Fruit fly (Drosophila melanogaster) whole organism, embryonic: ENCODE data around the gene Taf8.

Experiments
- Ada2b ChIP-seq: fragments of 200-800 bp; sonication (Bioruptor generic); IDR thresholded peaks from 2 replicates; pipeline ENCODE4 v1.3.6; 2022; ENCODE audit warnings: missing biosample characterization, missing genetic modification characterization
- CG11247 ChIP-seq: fragments of 200-800 bp; sonication (Bioruptor generic); IDR thresholded peaks from 2 replicates; pipeline ENCODE4 v1.3.6; 2022; ENCODE audit warnings: missing biosample characterization, missing genetic modification characterization
- CG11723 ChIP-seq: fragments of 200-800 bp; sonication (Bioruptor generic); optimal IDR thresholded peaks from 2 replicates; lab custom pipeline; 2017; ENCODE audit warnings: missing biosample characterization, mild to moderate bottlenecking, missing genetic modification characterization
- CG13775 ChIP-seq: fragments of 200-800 bp; sonication (Bioruptor generic); optimal IDR thresholded peaks from 3 replicates; lab custom pipeline; 2017; ENCODE audit warnings: missing biosample characterization, mild to moderate bottlenecking, missing genetic modification characterization
- CG14050 ChIP-seq: fragments of 200-800 bp; sonication (Bioruptor generic); IDR thresholded peaks from 3 replicates; pipeline ENCODE4 v1.3.6; 2022; ENCODE audit warnings: missing biosample characterization, missing genetic modification characterization
- CG14441 ChIP-seq: fragments of 200-800 bp; sonication (Bioruptor generic); IDR thresholded peaks from 2 replicates; pipeline ENCODE4 v1.3.6; 2022; ENCODE audit warnings: missing biosample characterization, missing genetic modification characterization
- CG14965 ChIP-seq: fragments of 200-800 bp; sonication (Bioruptor generic); optimal IDR thresholded peaks from 2 replicates; lab custom pipeline; 2016; ENCODE audit warnings: missing biosample characterization, missing genetic modification characterization, borderline replicate concordance
- CG15269 ChIP-seq: fragments of 200-800 bp; sonication (Bioruptor generic); optimal IDR thresholded peaks from 2 replicates; lab custom pipeline; 2018; ENCODE audit warnings: missing biosample characterization, mild to moderate bottlenecking, missing genetic modification characterization, moderate library complexity
- CG1603 ChIP-seq: fragments of 200-800 bp; sonication (Bioruptor generic); optimal IDR thresholded peaks from 2 replicates; lab custom pipeline; 2019; ENCODE audit warnings: missing biosample characterization, mild to moderate bottlenecking, missing genetic modification characterization, moderate library complexity
- CG1647 ChIP-seq: fragments of 200-800 bp; sonication (Bioruptor generic); optimal IDR thresholded peaks from 3 replicates; lab custom pipeline; 2016; ENCODE audit warnings: missing biosample characterization, missing genetic modification characterization
- CG16813 ChIP-seq: fragments of 200-800 bp; sonication (Bioruptor generic); IDR thresholded peaks from 3 replicates; pipeline ENCODE4 v1.3.6; 2022; ENCODE audit warnings: missing biosample characterization, missing genetic modification characterization; ENCODE audit not compliant: partially characterized antibody
- CG17328 ChIP-seq: fragments of 200-800 bp; sonication (Bioruptor generic); IDR thresholded peaks from 2 replicates; pipeline ENCODE4 v1.3.6; 2022; ENCODE audit warnings: missing biosample characterization, missing genetic modification characterization
- CG17359 ChIP-seq: fragments of 200-800 bp; sonication (Bioruptor generic); optimal IDR thresholded peaks from 3 replicates; lab custom pipeline; 2018; ENCODE audit warnings: missing biosample characterization, mild to moderate bottlenecking, missing genetic modification characterization, moderate library complexity
- CG18262 ChIP-seq: fragments of 200-800 bp; optimal IDR thresholded peaks from 3 replicates; lab custom pipeline; 2019; ENCODE audit warnings: missing biosample characterization, mild to moderate bottlenecking, missing genetic modification characterization, moderate library complexity
- CG3726 ChIP-seq: fragments of 200-800 bp; sonication (Bioruptor generic); IDR thresholded peaks from 3 replicates; pipeline ENCODE4, ENCODE4 v1.3.6; 2022; ENCODE audit warnings: missing biosample characterization, missing genetic modification characterization
- CG3847 ChIP-seq: fragments of 200-800 bp; sonication (Bioruptor generic); IDR thresholded peaks from 2 replicates; pipeline ENCODE4 v1.3.6; 2022; ENCODE audit warnings: missing biosample characterization, missing genetic modification characterization
- CG4282 ChIP-seq: fragments of 200-800 bp; sonication (Bioruptor generic); optimal IDR thresholded peaks from 2 replicates; lab custom pipeline; 2016; ENCODE audit warnings: missing biosample characterization, missing genetic modification characterization
- CG6175 ChIP-seq: fragments of 200-800 bp; sonication (Bioruptor generic); IDR thresholded peaks from 3 replicates; pipeline ENCODE4 v1.3.6; 2022; ENCODE audit warnings: missing biosample characterization, missing genetic modification characterization
- CG6791 ChIP-seq: fragments of 200-800 bp; sonication (Bioruptor generic); IDR thresholded peaks from 3 replicates; pipeline ENCODE4 v1.3.6; 2022; ENCODE audit warnings: missing biosample characterization, missing genetic modification characterization; ENCODE audit not compliant: partially characterized antibody
- CG7271 ChIP-seq: fragments of 200-800 bp; sonication (Bioruptor generic); optimal IDR thresholded peaks from 2 replicates; lab custom pipeline; 2018; ENCODE audit warnings: missing biosample characterization, mild to moderate bottlenecking, missing genetic modification characterization, moderate library complexity
- CG7357 ChIP-seq: fragments of 200-800 bp; sonication (Bioruptor generic); IDR thresholded peaks from 3 replicates; pipeline ENCODE4 v1.3.6; 2022; ENCODE audit warnings: missing biosample characterization, missing genetic modification characterization
- CG7786 ChIP-seq: fragments of 200-800 bp; sonication (Bioruptor generic); optimal IDR thresholded peaks from 2 replicates; lab custom pipeline; 2016; ENCODE audit warnings: missing biosample characterization, missing genetic modification characterization
- CG9215 ChIP-seq: fragments of 200-800 bp; sonication (Bioruptor generic); IDR thresholded peaks from 2 replicates; pipeline ENCODE4 v1.3.6; 2022; ENCODE audit warnings: missing biosample characterization, missing genetic modification characterization
- Chrac-16 ChIP-seq: fragments of 200-800 bp; sonication (Bioruptor generic); optimal IDR thresholded peaks from 3 replicates; lab custom pipeline; 2016; ENCODE audit warnings: missing biosample characterization, missing genetic modification characterization
- H15 ChIP-seq: fragments of 200-800 bp; sonication (Bioruptor generic); IDR thresholded peaks from 3 replicates; pipeline ENCODE4 v1.3.6; 2022; ENCODE audit warnings: missing biosample characterization, missing genetic modification characterization
- HmgD ChIP-seq: fragments of 200-800 bp; sonication (Bioruptor generic); optimal IDR thresholded peaks from 3 replicates; lab custom pipeline; 2016; ENCODE audit warnings: missing biosample characterization, missing genetic modification characterization
- Lpt ChIP-seq: fragments of >200 bp; optimal IDR thresholded peaks from 2 replicates; lab custom pipeline; 2018; ENCODE audit warnings: missing biosample characterization, missing genetic modification characterization
- Med ChIP-seq: fragments of 200-800 bp; sonication (Bioruptor generic); peaks from one replicate; lab custom pipeline; 2016; ENCODE audit warnings: missing biosample characterization, missing genetic modification characterization, mild to moderate bottlenecking, inconsistent platforms, moderate library complexity
- Oli ChIP-seq: fragments of 200-800 bp; sonication (Bioruptor generic); optimal IDR thresholded peaks from 2 replicates; lab custom pipeline; 2018; ENCODE audit warnings: missing biosample characterization, mild to moderate bottlenecking, missing genetic modification characterization, moderate library complexity
- Ptx1 ChIP-seq: fragments of 200-800 bp; sonication (Bioruptor generic); IDR thresholded peaks from 2 replicates; pipeline ENCODE4 v1.3.6; 2022; ENCODE audit warnings: missing biosample characterization, missing genetic modification characterization
- Rx ChIP-seq: fragments of 200-800 bp; sonication (Bioruptor generic); IDR thresholded peaks from 2 replicates; pipeline ENCODE4 v1.3.6; 2022; ENCODE audit warnings: missing biosample characterization, missing genetic modification characterization
- Taf1 ChIP-seq: fragments of 200-800 bp; sonication (Bioruptor generic); IDR thresholded peaks from 2 replicates; pipeline ENCODE4 v1.3.6; 2022; ENCODE audit warnings: missing biosample characterization, missing genetic modification characterization
- Xbp1 ChIP-seq: fragments of 200-800 bp; sonication (Bioruptor generic); optimal IDR thresholded peaks from 3 replicates; lab custom pipeline; 2016; ENCODE audit warnings: missing biosample characterization, mild to moderate bottlenecking, missing genetic modification characterization
- ac ChIP-seq: fragments of 200-800 bp; sonication (Bioruptor generic); optimal IDR thresholded peaks from 3 replicates; lab custom pipeline; 2017; ENCODE audit warnings: missing biosample characterization, mild to moderate bottlenecking, missing genetic modification characterization
- bab2 ChIP-seq: fragments of 200-800 bp; sonication (Bioruptor generic); optimal IDR thresholded peaks from 2 replicates; lab custom pipeline; 2016; ENCODE audit warnings: missing biosample characterization, missing genetic modification characterization
- bowl ChIP-seq: fragments of 200-800 bp; sonication (Bioruptor generic); IDR thresholded peaks from 2 replicates; pipeline ENCODE4 v1.3.6; 2022; ENCODE audit warnings: missing biosample characterization, missing genetic modification characterization
- cas ChIP-seq: fragments of 200-800 bp; sonication (Bioruptor generic); IDR thresholded peaks from 2 replicates; pipeline ENCODE4 v1.3.6; 2022; ENCODE audit warnings: missing biosample characterization, missing genetic modification characterization
- dysf ChIP-seq: fragments of 200-800 bp; sonication (Bioruptor generic); IDR thresholded peaks from 3 replicates; pipeline ENCODE4 v1.3.6; 2022; ENCODE audit warnings: missing biosample characterization, missing genetic modification characterization
- esg ChIP-seq: fragments of 200-800 bp; sonication (Bioruptor generic); conservative IDR thresholded peaks from 2 replicates; pipeline ENCODE4 v1.3.6; 2022; ENCODE audit warnings: missing biosample characterization, missing genetic modification characterization
- eyg ChIP-seq: fragments of 200-800 bp; sonication (Bioruptor generic); optimal IDR thresholded peaks from 3 replicates; lab custom pipeline; 2016; ENCODE audit warnings: missing biosample characterization, missing genetic modification characterization
- gem ChIP-seq: fragments of 200-800 bp; sonication (Bioruptor generic); optimal IDR thresholded peaks from 2 replicates; lab custom pipeline; 2019; ENCODE audit warnings: missing biosample characterization, mild to moderate bottlenecking, missing genetic modification characterization, moderate library complexity
- gsb-n ChIP-seq: fragments of 200-800 bp; sonication (Bioruptor generic); optimal IDR thresholded peaks from 3 replicates; lab custom pipeline; 2018; ENCODE audit warnings: missing biosample characterization, mild to moderate bottlenecking, missing genetic modification characterization
- hkb ChIP-seq, 2 experiments: fragments of 200-800 bp in 1 of 2; fragments of >200 bp in 1 of 2; sonication (Bioruptor generic) in 1 of 2; IDR thresholded peaks in 1 of 2; optimal IDR thresholded peaks in 1 of 2; 2 replicates each; pipeline versions ENCODE4 v1.3.6 to Lab custom; 2017 to 2022; ENCODE audit warnings: missing biosample characterization in 1 of 2, missing genetic modification characterization in 1 of 2
- hth ChIP-seq: fragments of >200 bp; optimal IDR thresholded peaks from 2 replicates; lab custom pipeline; 2017; ENCODE audit warnings: inconsistent platforms
- nerfin-2 ChIP-seq: fragments of 200-800 bp; sonication (Bioruptor generic); IDR thresholded peaks from 2 replicates; pipeline ENCODE4 v1.3.6; 2022; ENCODE audit warnings: missing biosample characterization, missing genetic modification characterization; ENCODE audit not compliant: partially characterized antibody
- pan ChIP-seq, 4 experiments: fragments of >200 bp in 3 of 4; fragments of 200-800 bp in 1 of 4; sonication (Bioruptor generic) in 1 of 4; optimal IDR thresholded peaks in 3 of 4; IDR thresholded peaks in 1 of 4; 2 replicates each; pipeline versions ENCODE4 v1.3.6 to Lab custom; 2017 to 2022; ENCODE audit warnings: missing biosample characterization in 2 of 4, missing genetic modification characterization in 2 of 4, mixed read lengths in 1 of 4
- peb ChIP-seq: fragments of 200-800 bp; sonication (Bioruptor generic); IDR thresholded peaks from 2 replicates; pipeline ENCODE4 v1.3.6; 2022; ENCODE audit warnings: missing biosample characterization, missing genetic modification characterization
- sd ChIP-seq: fragments of 200-800 bp; sonication (Bioruptor generic); optimal IDR thresholded peaks from 3 replicates; lab custom pipeline; 2018; ENCODE audit warnings: missing biosample characterization, mild to moderate bottlenecking, missing genetic modification characterization, moderate library complexity
- tin ChIP-seq: fragments of 200-800 bp; sonication (Bioruptor generic); optimal IDR thresholded peaks from 3 replicates; lab custom pipeline; 2016; ENCODE audit warnings: missing biosample characterization, missing genetic modification characterization
- wek ChIP-seq: fragments of 200-800 bp; sonication (Bioruptor generic); optimal IDR thresholded peaks from 3 replicates; lab custom pipeline; 2018; ENCODE audit warnings: missing biosample characterization, mild to moderate bottlenecking, missing genetic modification characterization, moderate library complexity
- z ChIP-seq: fragments of 200-800 bp; sonication (Bioruptor generic); IDR thresholded peaks from 3 replicates; pipeline ENCODE4 v1.3.6; 2022; ENCODE audit warnings: missing biosample characterization, missing genetic modification characterization

The Taf8 gene

dm6 chrX:18136059-18136458, 34.3 kb downstream of the Taf8 start:
- TF ChIP-seq tin (GFP tag; lab: Kevin White, UChicago) (no peak), CG15269 (tag; lab: Kevin White, UChicago) (no peak), Taf1 (0 out of 2 replicates have a peak, but pooled peaks have one; percentile 32), CG3847 (GFP tag; lab: Robert Waterston, UW) (no peak), dysf (0 out of 3 replicates have a peak, but pooled peaks have one; percentile 25), gem (tag; lab: Kevin White, UChicago) (peak; percentile 3), Chrac-16 (GFP tag; lab: Kevin White, UChicago) (no peak), esg (0 out of 2 replicates have a peak, but pooled peaks have one; percentile 13), H15 (GFP tag; lab: Robert Waterston, UW) (no peak), CG3726 (GFP tag; lab: Robert Waterston, UW) (no peak), CG17359 (peak; percentile 24), hkb (optimal IDR thresholded peaks at IDR 0.05; lab: Kevin White, UChicago) (no peak), hkb (GFP tag; IDR thresholded peaks at IDR 0.05; lab: Robert Waterston, UW) (peak; percentile 53), Ada2b (GFP tag; lab: Robert Waterston, UW) (0 out of 2 replicates have a peak, but pooled peaks have one; percentile 33), CG6791 (GFP tag; lab: Robert Waterston, UW) (no peak), Lpt (GFP tag; lab: Kevin White, UChicago) (no peak), z (GFP tag; lab: Robert Waterston, UW) (no peak), CG1647 (GFP tag; lab: Kevin White, UChicago) (no peak), CG1603 (peak; percentile 39), CG11723 (GFP tag; lab: Kevin White, UChicago) (no peak), pan (optimal IDR thresholded peaks at IDR 0.05; lab: Kevin White, UChicago) (no peak), pan (GFP tag; optimal IDR thresholded peaks at IDR 0.05 in 1 of 2, IDR thresholded peaks at IDR 0.05 in 1 of 2) (peak in 1 of 2 experiments; percentile 63), Ptx1 (peak; percentile 36; the same call in 1 of the 2 replicates), ac (GFP tag; lab: Kevin White, UChicago) (no peak), bab2 (GFP tag; lab: Kevin White, UChicago) (no peak), HmgD (GFP tag; lab: Kevin White, UChicago) (no peak), CG14965 (GFP tag; lab: Kevin White, UChicago) (no peak), bowl (GFP tag; lab: Robert Waterston, UW) (no peak), CG14050 (GFP tag; lab: Robert Waterston, UW) (no peak), CG6175 (GFP tag; lab: Robert Waterston, UW) (no peak), CG4282 (GFP tag; lab: Kevin White, UChicago) (no peak), CG14441 (GFP tag; lab: Robert Waterston, UW) (peak; percentile 37; the same call in 1 of the 2 replicates), Med (GFP tag; lab: Kevin White, UChicago) (peak; percentile 69), CG7786 (GFP tag; lab: Kevin White, UChicago) (no peak), nerfin-2 (GFP tag; lab: Robert Waterston, UW) (no peak), cas (no peak), CG9215 (no peak), gsb-n (no peak), eyg (GFP tag; lab: Kevin White, UChicago) (no peak), CG7357 (GFP tag; lab: Robert Waterston, UW) (0 out of 3 replicates have a peak, but pooled peaks have one; percentile 19), hth (no peak), CG11247 (GFP tag; lab: Robert Waterston, UW) (no peak), sd (tag; lab: Kevin White, UChicago) (no peak), wek (GFP tag; lab: Kevin White, UChicago) (no peak), CG17328 (GFP tag; lab: Robert Waterston, UW) (peak; percentile 44; the same call in 1 of the 2 replicates), Oli (tag; lab: Kevin White, UChicago) (peak; percentile 15), Rx (GFP tag; lab: Robert Waterston, UW) (no peak), peb (GFP tag; lab: Robert Waterston, UW) (no peak), CG7271 (tag; lab: Kevin White, UChicago) (no peak), CG16813 (GFP tag; lab: Robert Waterston, UW) (no peak), CG18262 (tag; lab: Kevin White, UChicago) (no peak), CG13775 (no peak), Xbp1 (GFP tag; lab: Kevin White, UChicago) (no peak)
